Fruit fly (Drosophila melanogaster) whole organism, embryonic: ENCODE data around the gene ago.

Experiments
- ATbp ChIP-seq: fragments of 200-800 bp; sonication (Bioruptor generic); optimal IDR thresholded peaks from 2 replicates; lab custom pipeline; 2017; ENCODE audit warnings: missing biosample characterization, mild to moderate bottlenecking, missing genetic modification characterization, missing genetic modification reagents
- Asciz ChIP-seq: fragments of 200-800 bp; sonication (Bioruptor generic); optimal IDR thresholded peaks from 2 replicates; lab custom pipeline; 2017; ENCODE audit warnings: missing biosample characterization, mild to moderate bottlenecking, missing genetic modification characterization, missing genetic modification reagents
- BtbVII ChIP-seq: fragments of 200-800 bp; sonication (Bioruptor generic); optimal IDR thresholded peaks from 3 replicates; lab custom pipeline; 2017; ENCODE audit warnings: missing biosample characterization, mild to moderate bottlenecking, missing genetic modification characterization
- CG10543 ChIP-seq: fragments of 200-800 bp; sonication (Bioruptor generic); optimal IDR thresholded peaks from 3 replicates; lab custom pipeline; 2017; ENCODE audit warnings: missing biosample characterization, mild to moderate bottlenecking, missing genetic modification characterization, moderate library complexity
- CG12071 ChIP-seq: fragments of 200-800 bp; sonication (Bioruptor generic); optimal IDR thresholded peaks from 3 replicates; lab custom pipeline; 2018; ENCODE audit warnings: missing biosample characterization, mild to moderate bottlenecking, missing genetic modification characterization
- CG12659 ChIP-seq: fragments of 200-800 bp; sonication (Bioruptor generic); optimal IDR thresholded peaks from 3 replicates; lab custom pipeline; 2017; ENCODE audit warnings: mild to moderate bottlenecking, missing biosample characterization, missing genetic modification reagents, missing genetic modification characterization
- CG14710 ChIP-seq: fragments of 200-800 bp; sonication (Bioruptor generic); optimal IDR thresholded peaks from 3 replicates; lab custom pipeline; 2019; ENCODE audit warnings: missing biosample characterization, mild to moderate bottlenecking, missing genetic modification characterization, moderate library complexity
- CG3281 ChIP-seq: fragments of 200-800 bp; sonication (Bioruptor generic); optimal IDR thresholded peaks from 3 replicates; lab custom pipeline; 2017; ENCODE audit warnings: missing biosample characterization, mild to moderate bottlenecking, missing genetic modification characterization
- CG6689 ChIP-seq: fragments of 200-800 bp; sonication (Bioruptor generic); IDR thresholded peaks from 2 replicates; pipeline ENCODE4 v1.3.6; 2022; ENCODE audit warnings: missing biosample characterization, missing genetic modification characterization
- CG6813 ChIP-seq: fragments of 200-800 bp; sonication (Bioruptor generic); optimal IDR thresholded peaks from 2 replicates; lab custom pipeline; 2017; ENCODE audit warnings: missing biosample characterization, missing genetic modification characterization, mild to moderate bottlenecking, moderate library complexity, missing genetic modification reagents
- CG8924 ChIP-seq: fragments of 200-800 bp; optimal IDR thresholded peaks from 3 replicates; lab custom pipeline; 2019; ENCODE audit warnings: missing biosample characterization, mild to moderate bottlenecking, missing genetic modification characterization, moderate library complexity
- CHES-1-like ChIP-seq: fragments of 200-800 bp; sonication (Bioruptor generic); optimal IDR thresholded peaks from 2 replicates; lab custom pipeline; 2016; ENCODE audit warnings: missing biosample characterization, missing genetic modification characterization
- Drgx ChIP-seq: fragments of 200-800 bp; sonication (Bioruptor generic); IDR thresholded peaks from 2 replicates; pipeline ENCODE4 v1.3.6; 2022; ENCODE audit warnings: missing biosample characterization, missing genetic modification characterization
- Eip74EF ChIP-seq, 2 experiments: fragments of 200-800 bp in 1 of 2; fragments of >200 bp in 1 of 2; sonication (Bioruptor generic) in 1 of 2; optimal IDR thresholded peaks; 2 replicates each; lab custom pipeline; 2017 to 2019; ENCODE audit warnings: missing biosample characterization in 2 of 2, missing genetic modification characterization in 2 of 2, mild to moderate bottlenecking in 1 of 2, moderate library complexity in 1 of 2
- Hand ChIP-seq: fragments of 200-800 bp; sonication (Bioruptor generic); optimal IDR thresholded peaks from 2 replicates; lab custom pipeline; 2017; ENCODE audit warnings: mild to moderate bottlenecking, missing biosample characterization, missing genetic modification reagents, missing genetic modification characterization
- Hey ChIP-seq: fragments of 200-800 bp; sonication (Bioruptor generic); optimal IDR thresholded peaks from 3 replicates; lab custom pipeline; 2018; ENCODE audit warnings: missing biosample characterization, mild to moderate bottlenecking, missing genetic modification characterization
- Hmr ChIP-seq: fragments of 200-800 bp; sonication (Bioruptor generic); optimal IDR thresholded peaks from 3 replicates; lab custom pipeline; 2017; ENCODE audit warnings: mild to moderate bottlenecking, missing biosample characterization, missing genetic modification reagents, missing genetic modification characterization
- Hmx ChIP-seq: fragments of 200-800 bp; sonication (Bioruptor generic); optimal IDR thresholded peaks from 2 replicates; lab custom pipeline; 2016; ENCODE audit warnings: missing biosample characterization, missing genetic modification characterization
- Med ChIP-seq: fragments of 200-800 bp; sonication (Bioruptor generic); peaks from one replicate; lab custom pipeline; 2016; ENCODE audit warnings: missing biosample characterization, missing genetic modification characterization, mild to moderate bottlenecking, inconsistent platforms, moderate library complexity
- Pdp1 ChIP-seq, 2 experiments: fragments of 200-800 bp; sonication (Bioruptor generic); optimal IDR thresholded peaks; 3 replicates each; lab custom pipeline; 2016; ENCODE audit warnings: missing biosample characterization in 2 of 2, missing genetic modification characterization in 2 of 2, mild to moderate bottlenecking in 1 of 2, moderate library complexity in 1 of 2
- Scr ChIP-seq: fragments of 200-800 bp; sonication (Bioruptor generic); IDR thresholded peaks from 2 replicates; pipeline ENCODE4 v1.3.6; 2022; ENCODE audit warnings: missing biosample characterization, missing genetic modification characterization; ENCODE audit not compliant: partially characterized antibody
- Spps ChIP-seq: fragments of 200-800 bp; sonication (Bioruptor generic); optimal IDR thresholded peaks from 2 replicates; lab custom pipeline; 2018; ENCODE audit warnings: missing biosample characterization, mild to moderate bottlenecking, missing genetic modification characterization
- Xbp1 ChIP-seq: fragments of 200-800 bp; sonication (Bioruptor generic); optimal IDR thresholded peaks from 3 replicates; lab custom pipeline; 2016; ENCODE audit warnings: missing biosample characterization, mild to moderate bottlenecking, missing genetic modification characterization
- ara ChIP-seq: fragments of 200-800 bp; sonication (Bioruptor generic); IDR thresholded peaks from 2 replicates; pipeline ENCODE4 v1.3.6; 2022; ENCODE audit warnings: missing biosample characterization, missing genetic modification characterization
- cg ChIP-seq: fragments of 200-800 bp; sonication (Bioruptor generic); optimal IDR thresholded peaks from 3 replicates; lab custom pipeline; 2019; ENCODE audit warnings: missing biosample characterization, mild to moderate bottlenecking, missing genetic modification characterization, moderate library complexity
- chn ChIP-seq: fragments of 200-800 bp; sonication (Bioruptor generic); optimal IDR thresholded peaks from 2 replicates; lab custom pipeline; 2016; ENCODE audit warnings: missing biosample characterization, missing genetic modification characterization
- dmrt99B ChIP-seq: fragments of 200-800 bp; sonication (Bioruptor generic); optimal IDR thresholded peaks from 2 replicates; lab custom pipeline; 2018; ENCODE audit warnings: missing biosample characterization, mild to moderate bottlenecking, missing genetic modification characterization, moderate library complexity
- emc ChIP-seq: fragments of 200-800 bp; sonication (Bioruptor generic); optimal IDR thresholded peaks from 2 replicates; lab custom pipeline; 2016; ENCODE audit warnings: missing biosample characterization, missing genetic modification characterization
- exex ChIP-seq: fragments of 200-800 bp; sonication (Bioruptor generic); optimal IDR thresholded peaks from 4 replicates; lab custom pipeline; 2018; ENCODE audit warnings: missing biosample characterization, mild to moderate bottlenecking, missing genetic modification characterization, moderate library complexity
- ftz-f1 ChIP-seq: fragments of 200-800 bp; sonication (Bioruptor generic); optimal IDR thresholded peaks from 2 replicates; lab custom pipeline; 2016; ENCODE audit warnings: missing biosample characterization, missing genetic modification characterization
- grn ChIP-seq: fragments of 200-800 bp; sonication (Bioruptor generic); optimal IDR thresholded peaks from 3 replicates; lab custom pipeline; 2017; ENCODE audit warnings: missing biosample characterization, missing genetic modification characterization
- h ChIP-seq: fragments of >200 bp; optimal IDR thresholded peaks from 2 replicates; lab custom pipeline; 2017
- lilli ChIP-seq: fragments of 200-800 bp; sonication (Bioruptor generic); optimal IDR thresholded peaks from 3 replicates; lab custom pipeline; 2016; ENCODE audit warnings: missing biosample characterization, missing genetic modification characterization
- lola ChIP-seq, 3 experiments: fragments of >200 bp in 2 of 3; fragments of 200-800 bp in 1 of 3; sonication (Bioruptor generic) in 1 of 3; optimal IDR thresholded peaks; 2 replicates each; lab custom pipeline; 2017 to 2019; ENCODE audit warnings: missing biosample characterization in 3 of 3, missing genetic modification characterization in 3 of 3, mild to moderate bottlenecking in 1 of 3, moderate library complexity in 1 of 3
- nerfin-1 ChIP-seq: fragments of 200-800 bp; sonication (Bioruptor generic); optimal IDR thresholded peaks from 3 replicates; lab custom pipeline; 2019; ENCODE audit warnings: missing biosample characterization, mild to moderate bottlenecking, missing genetic modification characterization, moderate library complexity
- nmo ChIP-seq: fragments of 200-800 bp; sonication (Bioruptor generic); optimal IDR thresholded peaks from 2 replicates; lab custom pipeline; 2018; ENCODE audit warnings: missing biosample characterization, mild to moderate bottlenecking, missing genetic modification characterization, moderate library complexity
- pan ChIP-seq, 4 experiments: fragments of >200 bp in 3 of 4; fragments of 200-800 bp in 1 of 4; sonication (Bioruptor generic) in 1 of 4; optimal IDR thresholded peaks in 3 of 4; IDR thresholded peaks in 1 of 4; 2 replicates each; pipeline versions ENCODE4 v1.3.6 to Lab custom; 2017 to 2022; ENCODE audit warnings: missing biosample characterization in 2 of 4, missing genetic modification characterization in 2 of 4, mixed read lengths in 1 of 4
- peb ChIP-seq: fragments of 200-800 bp; sonication (Bioruptor generic); IDR thresholded peaks from 2 replicates; pipeline ENCODE4 v1.3.6; 2022; ENCODE audit warnings: missing biosample characterization, missing genetic modification characterization
- repo ChIP-seq: fragments of 200-800 bp; sonication (Bioruptor generic); optimal IDR thresholded peaks from 2 replicates; lab custom pipeline; 2016; ENCODE audit warnings: missing biosample characterization, missing genetic modification characterization
- ro ChIP-seq: fragments of 200-800 bp; sonication (Bioruptor generic); IDR thresholded peaks from 2 replicates; pipeline ENCODE4 v1.3.6; 2022; ENCODE audit warnings: missing biosample characterization, missing genetic modification characterization
- sens-2 ChIP-seq: fragments of 200-800 bp; sonication (Bioruptor generic); IDR thresholded peaks from 2 replicates; pipeline ENCODE4 v1.3.6; 2022; ENCODE audit warnings: missing biosample characterization, missing genetic modification characterization
- sima ChIP-seq: fragments of 200-800 bp; sonication (Bioruptor generic); optimal IDR thresholded peaks from 2 replicates; lab custom pipeline; 2016; ENCODE audit warnings: missing biosample characterization, missing genetic modification characterization
- slou ChIP-seq: fragments of 200-800 bp; sonication (Bioruptor generic); optimal IDR thresholded peaks from 3 replicates; lab custom pipeline; 2016; ENCODE audit warnings: missing biosample characterization, missing genetic modification characterization
- sob ChIP-seq: fragments of 200-800 bp; sonication (Bioruptor generic); IDR thresholded peaks from 2 replicates; pipeline ENCODE4 v1.3.6; 2022; ENCODE audit warnings: missing biosample characterization, missing genetic modification characterization
- tio ChIP-seq: fragments of 200-800 bp; sonication (Bioruptor generic); optimal IDR thresholded peaks from 2 replicates; lab custom pipeline; 2017; ENCODE audit warnings: missing biosample characterization, missing genetic modification characterization, inconsistent platforms
- wek ChIP-seq: fragments of 200-800 bp; sonication (Bioruptor generic); optimal IDR thresholded peaks from 3 replicates; lab custom pipeline; 2018; ENCODE audit warnings: missing biosample characterization, mild to moderate bottlenecking, missing genetic modification characterization, moderate library complexity

The ago gene

dm6 chr3L:4220679-4221078 is 33.4 kb downstream of the ago start (continued):
- TF ChIP-seq CG6813 (GFP tag; lab: Kevin White, UChicago): peak; percentile 15
- peak; percentile 46 for TF ChIP-seq ATbp (GFP tag; lab: Kevin White, UChicago)
- peak; percentile 50 for TF ChIP-seq Asciz
- TF ChIP-seq Med: peak; percentile 37
- TF ChIP-seq wek: peak; percentile 28
- TF ChIP-seq, all 482 proteins: peak for 20

dm6 chr3L:4219291-4220228 is 34.5 kb downstream of the ago start:
- TF ChIP-seq repo (GFP tag; lab: Kevin White, UChicago) (no peak), sima (GFP tag; lab: Kevin White, UChicago) (no peak), ro (GFP tag; lab: Robert Waterston, UW) (no peak), nerfin-1 (tag; lab: Kevin White, UChicago) (no peak), CG3281 (GFP tag; lab: Kevin White, UChicago) (no peak), h (no peak), CHES-1-like (GFP tag; lab: Kevin White, UChicago) (no peak), pan (optimal IDR thresholded peaks at IDR 0.05; lab: Kevin White, UChicago) (no peak), pan (GFP tag; optimal IDR thresholded peaks at IDR 0.05 in 1 of 2, IDR thresholded peaks at IDR 0.05 in 1 of 2) (no peak), sens-2 (GFP tag; lab: Robert Waterston, UW) (0 out of 2 replicates have a peak, but pooled peaks have one; percentile 11), slou (GFP tag; lab: Kevin White, UChicago) (no peak), BtbVII (GFP tag; lab: Kevin White, UChicago) (peak; percentile 22), CG12659 (GFP tag; lab: Kevin White, UChicago) (no peak), Hand (GFP tag; lab: Kevin White, UChicago) (no peak), grn (peak; percentile 99), nmo (no peak), peb (GFP tag; lab: Robert Waterston, UW) (no peak), CG12071 (GFP tag; lab: Kevin White, UChicago) (peak; percentile 33), dmrt99B (tag; lab: Kevin White, UChicago) (no peak), Xbp1 (GFP tag; lab: Kevin White, UChicago) (no peak), Pdp1 (GFP tag; optimal IDR thresholded peaks at IDR 0.05; lab: Kevin White, UChicago) (peak in 1 of 2 experiments; percentile 35), emc (GFP tag; lab: Kevin White, UChicago) (no peak), CG14710 (tag; lab: Kevin White, UChicago) (no peak), CG10543 (GFP tag; lab: Kevin White, UChicago) (peak; percentile 70), CG8924 (tag; lab: Kevin White, UChicago) (no peak), Hmr (GFP tag; lab: Kevin White, UChicago) (peak; percentile 6), exex (peak; percentile 99), chn (GFP tag; lab: Kevin White, UChicago) (no peak), Eip74EF (GFP tag; optimal IDR thresholded peaks at IDR 0.05; lab: Kevin White, UChicago) (no peak), lilli (GFP tag; lab: Kevin White, UChicago) (no peak), Drgx (GFP tag; lab: Robert Waterston, UW) (peak; percentile 28; the same call in 1 of the 2 replicates), Scr (no peak), lola (GFP tag; optimal IDR thresholded peaks at IDR 0.05; lab: Kevin White, UChicago) (no peak), ftz-f1 (peak; percentile 10), Spps (tag; lab: Kevin White, UChicago) (no peak), ara (GFP tag; lab: Robert Waterston, UW) (0 out of 2 replicates have a peak, but pooled peaks have one; percentile 24), Hey (peak; percentile 70), cg (no peak), CG6689 (GFP tag; lab: Robert Waterston, UW) (no peak), Hmx (GFP tag; lab: Kevin White, UChicago) (no peak), sob (GFP tag; lab: Robert Waterston, UW) (no peak), tio (GFP tag; lab: Kevin White, UChicago) (no peak)
